Worm (Caenorhabditis elegans): Measurements from ENCODE around the gene F13C5.5.

Gene F13C5.5

ce11 chrX:646493-646892 is 38.2 kb upstream of the F13C5.5 start:
- TF ChIP-seq mep-1 (tag; optimal IDR thresholded peaks at IDR 0.05) (no peak), nhr-12 (tag; optimal IDR thresholded peaks at IDR 0.05) (no peak), nhr-28 (tag; optimal IDR thresholded peaks at IDR 0.05) (no peak), ceh-83 (GFP tag; optimal IDR thresholded peaks at IDR 0.05) (no peak), lin-13 (tag; optimal IDR thresholded peaks at IDR 0.05) (no peak), nhr-76 (tag; optimal IDR thresholded peaks at IDR 0.05) (no peak), pha-4 (tag; optimal IDR thresholded peaks at IDR 0.05) (no peak), lin-32 (GFP tag; optimal IDR thresholded peaks at IDR 0.05) (no peak), zip-8 (tag; optimal IDR thresholded peaks at IDR 0.05) (no peak), ham-2 (GFP tag; optimal IDR thresholded peaks at IDR 0.05) (no peak), nhr-237 (tag; optimal IDR thresholded peaks at IDR 0.05) (no peak), sem-2 (GFP tag; optimal IDR thresholded peaks at IDR 0.05) (no peak), unc-39 (tag; optimal IDR thresholded peaks at IDR 0.05) (no peak), ceh-39 (tag; optimal IDR thresholded peaks at IDR 0.05) (no peak), lsy-2 (tag; optimal IDR thresholded peaks at IDR 0.05) (no peak), snpc-4 (tag; optimal IDR thresholded peaks at IDR 0.05) (no peak), blmp-1 (tag; optimal IDR thresholded peaks at IDR 0.05) (no peak)

DNA sequence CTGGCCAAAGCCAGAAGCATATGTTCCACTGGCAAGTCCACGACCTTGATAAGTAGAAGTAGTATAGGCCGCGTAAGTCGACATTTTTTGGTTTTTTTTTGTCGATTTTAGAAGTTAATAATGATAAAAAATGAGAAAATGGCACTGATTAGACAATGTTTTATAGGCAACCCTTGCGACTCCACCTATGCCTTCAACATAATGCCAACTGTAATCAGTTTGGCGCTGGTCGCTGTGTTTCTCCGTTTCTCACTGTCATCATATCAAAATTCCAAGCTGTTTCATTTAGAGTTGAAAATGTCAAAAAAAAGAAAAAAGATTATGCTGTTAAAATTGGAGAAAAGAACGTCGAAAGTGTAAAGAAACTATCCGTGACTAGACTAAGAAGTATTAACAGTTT is 37.3 kb upstream of the F13C5.5 start:
- TF ChIP-seq ceh-43 (GFP tag; optimal IDR thresholded peaks at IDR 0.05): no peak
- no peak for TF ChIP-seq nhr-2 (tag; optimal IDR thresholded peaks at IDR 0.05)

DNA sequence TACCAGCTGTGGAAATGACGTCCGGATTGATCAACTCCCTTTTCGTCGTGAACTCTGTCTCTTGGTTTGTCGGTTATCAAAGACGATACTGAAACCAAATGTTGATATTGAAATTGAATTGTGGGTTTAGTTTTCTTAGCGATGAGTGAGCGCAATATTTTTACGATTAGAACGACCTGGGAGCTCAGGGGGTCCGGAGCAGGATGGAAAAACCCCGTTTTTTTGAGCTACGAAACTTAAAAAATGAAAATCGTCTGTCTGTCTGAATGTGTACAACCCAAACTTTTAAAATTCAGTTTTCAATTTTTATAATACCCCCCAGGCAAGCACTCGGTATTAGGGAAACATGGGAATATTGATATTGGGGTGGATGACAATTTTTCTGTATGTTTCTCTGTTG is 34.5 kb upstream of the F13C5.5 start:
- TF ChIP-seq sptf-1 (tag; optimal IDR thresholded peaks at IDR 0.05) (no peak), lin-32 (GFP tag; optimal IDR thresholded peaks at IDR 0.05) (no peak), nhr-237 (tag; optimal IDR thresholded peaks at IDR 0.05) (no peak), nhr-2 (tag; optimal IDR thresholded peaks at IDR 0.05) (no peak), unc-62 (GFP tag; optimal IDR thresholded peaks at IDR 0.05) (no peak), mep-1 (tag; optimal IDR thresholded peaks at IDR 0.05) (no peak), snpc-4 (tag; optimal IDR thresholded peaks at IDR 0.05) (no peak), nhr-76 (tag; optimal IDR thresholded peaks at IDR 0.05) (no peak), cnd-1 (tag; optimal IDR thresholded peaks at IDR 0.05) (no peak), ztf-11 (tag; optimal IDR thresholded peaks at IDR 0.05) (no peak), drap-1 (GFP tag; optimal IDR thresholded peaks at IDR 0.05) (no peak), ham-2 (GFP tag; optimal IDR thresholded peaks at IDR 0.05) (no peak)

ce11 chrX:641440-641839 is 33.1 kb upstream of the F13C5.5 start, which contains the start of gene M6.11:
M6.11 (minus strand) TSS chrX:641540.
- TF ChIP-seq pha-4 (tag; optimal IDR thresholded peaks at IDR 0.05): no peak
- no peak for TF ChIP-seq ceh-43 (GFP tag; optimal IDR thresholded peaks at IDR 0.05)
- TF ChIP-seq bed-3 (GFP tag; optimal IDR thresholded peaks at IDR 0.05): no peak
- no peak for TF ChIP-seq ceh-39 (tag; optimal IDR thresholded peaks at IDR 0.05)
- TF ChIP-seq lin-13 (tag; optimal IDR thresholded peaks at IDR 0.05): no peak
- no peak for TF ChIP-seq nhr-76 (tag; optimal IDR thresholded peaks at IDR 0.05)

DNA sequence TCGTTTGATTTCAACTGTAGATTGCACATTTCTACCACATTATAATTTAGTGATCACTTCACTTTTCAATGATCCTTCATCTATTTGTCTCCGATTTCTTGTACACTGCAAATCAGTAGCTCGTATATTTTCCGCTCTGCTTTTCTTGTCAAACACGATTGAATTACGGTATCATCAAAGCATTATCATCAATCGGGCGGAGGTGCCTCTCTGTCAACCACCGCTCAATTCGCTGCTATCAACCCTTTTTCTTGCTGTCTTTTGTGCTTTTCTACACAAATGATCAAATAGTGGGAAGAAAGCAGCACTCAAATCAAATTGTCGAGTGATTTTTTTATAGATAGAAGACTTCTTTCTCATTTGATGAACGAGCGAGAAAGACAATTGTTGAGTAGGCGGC is 29.3 kb upstream of the F13C5.5 start:
- TF ChIP-seq M03D4.4 (tag; optimal IDR thresholded peaks at IDR 0.05) (no peak), nhr-28 (tag; optimal IDR thresholded peaks at IDR 0.05) (no peak), drap-1 (GFP tag; optimal IDR thresholded peaks at IDR 0.05) (no peak), blmp-1 (tag; optimal IDR thresholded peaks at IDR 0.05) (no peak), flh-1 (GFP tag; optimal IDR thresholded peaks at IDR 0.05) (no peak)

ce11 chrX:636893-637292 is 28.6 kb upstream of the F13C5.5 start, which contains the start of gene pha-2:
pha-2 (minus strand) TSS chrX:636993.
- TF ChIP-seq unc-62 (GFP tag; optimal IDR thresholded peaks at IDR 0.05): no peak
- no peak for TF ChIP-seq M03D4.4 (tag; optimal IDR thresholded peaks at IDR 0.05)
- TF ChIP-seq unc-120 (tag; optimal IDR thresholded peaks at IDR 0.05; ENCODE audit: poor library complexity, severe bottlenecking): no peak
- TF ChIP-seq elt-1 (tag; optimal IDR thresholded peaks at IDR 0.05; ENCODE audit: borderline replicate concordance, insufficient read depth): no peak

DNA sequence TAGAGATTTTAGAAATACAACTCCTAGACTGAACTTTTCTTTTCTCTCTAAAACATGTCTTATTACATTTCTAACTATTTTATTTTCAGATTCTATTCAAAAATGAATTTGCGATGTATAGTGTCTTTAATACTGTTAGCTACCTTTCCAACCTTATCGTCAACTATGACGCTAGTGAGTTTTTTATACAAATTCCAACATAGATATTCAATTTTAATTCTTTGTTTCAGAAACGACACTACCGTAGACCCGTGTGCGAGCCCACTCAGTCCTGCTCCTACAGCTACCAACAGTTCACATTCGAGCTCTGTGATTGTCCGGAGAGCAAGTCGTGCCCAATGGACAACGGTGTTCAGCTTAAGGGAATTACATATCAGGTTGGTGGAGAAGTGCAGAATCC is 20.8 kb upstream of the F13C5.5 start, which contains the start of gene M6.4:
Gene M6.4 (plus strand): TSS at position 55 of the 400 bp plus-strand sequence.
- TF ChIP-seq lsy-2 (tag; optimal IDR thresholded peaks at IDR 0.05) (no peak), cnd-1 (tag; optimal IDR thresholded peaks at IDR 0.05) (no peak), lin-13 (tag; optimal IDR thresholded peaks at IDR 0.05) (no peak)

All from whole organism, mixed stage, embryonic.